Worm (Caenorhabditis elegans): Measurements from ENCODE around the gene Y57E12AL.6.
A peak's percentile ranks its signal among the peaks of the same experiment; 100 is the strongest.

Y57E12AL.6 gene

DNA sequence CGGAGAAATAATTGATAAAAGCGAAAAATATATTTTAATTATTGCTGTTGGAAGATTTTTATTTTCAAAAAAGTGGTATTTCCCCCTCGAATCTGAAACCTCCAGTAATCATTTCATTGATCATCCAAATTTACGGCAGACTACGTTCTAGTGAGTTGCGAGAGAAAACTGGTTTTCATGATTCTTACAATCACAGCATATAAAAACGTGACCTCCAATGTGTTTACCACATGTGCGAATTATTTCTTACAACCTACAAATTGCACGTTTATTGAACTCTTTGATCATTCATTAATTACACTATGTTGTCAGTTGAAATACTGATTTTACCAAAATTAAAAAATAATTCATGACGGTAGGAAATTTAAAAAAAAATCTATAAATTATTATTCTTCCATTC lies 28.9 kb upstream of the Y57E12AL.6 start (continued):
- TF ChIP-seq nhr-47 (tag; optimal IDR thresholded peaks at IDR 0.05) (peak; percentile 27), vab-15 (tag; optimal IDR thresholded peaks at IDR 0.05) (peak; percentile 61), nhr-19 (GFP tag; conservative IDR thresholded peaks at IDR 0.05) (peak; percentile 71)

DNA sequence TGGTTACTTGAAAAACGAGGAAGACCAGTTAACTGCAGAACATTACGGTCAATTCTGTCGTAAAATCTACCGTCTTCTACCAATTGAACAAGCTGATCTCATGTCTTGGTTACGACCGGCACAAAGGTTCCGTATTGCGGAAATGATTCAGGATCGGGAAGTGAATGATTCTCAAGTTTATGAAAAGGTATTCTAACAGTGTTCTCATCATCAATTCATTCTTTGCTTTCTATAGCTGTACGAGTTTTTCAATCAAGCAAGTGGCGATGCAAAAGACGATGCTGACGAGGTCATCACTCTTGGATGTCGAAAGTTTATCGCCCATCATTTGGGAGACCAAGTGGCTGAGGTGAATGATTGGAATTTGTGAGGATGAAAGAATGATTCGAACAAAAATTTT lies 27.1 kb upstream of the Y57E12AL.6 start:
- no peak for TF ChIP-seq ceh-88 (GFP tag; IDR thresholded peaks at IDR 0.05)
- TF ChIP-seq ceh-63 (GFP tag; optimal IDR thresholded peaks at IDR 0.05) = no peak
- TF ChIP-seq nhr-28 (tag; optimal IDR thresholded peaks at IDR 0.05) = no peak
- TF ChIP-seq zip-4 (GFP tag; optimal IDR thresholded peaks at IDR 0.05) = no peak
- TF ChIP-seq unc-130 (tag; optimal IDR thresholded peaks at IDR 0.05) = no peak
- no peak for TF ChIP-seq nhr-77 (tag; optimal IDR thresholded peaks at IDR 0.05)
- no peak for TF ChIP-seq grh-1 (GFP tag; IDR thresholded peaks at IDR 0.05)
- TF ChIP-seq fkh-8 (tag; optimal IDR thresholded peaks at IDR 0.05) = no peak
- TF ChIP-seq snpc-4 (tag; optimal IDR thresholded peaks at IDR 0.05) = no peak
- TF ChIP-seq lin-39 (tag; optimal IDR thresholded peaks at IDR 0.05) = no peak
- no peak for TF ChIP-seq nhr-84 (tag; optimal IDR thresholded peaks at IDR 0.05)
- no peak for TF ChIP-seq ztf-4 (tag; optimal IDR thresholded peaks at IDR 0.05)
- TF ChIP-seq pag-3 (tag; optimal IDR thresholded peaks at IDR 0.05; ENCODE audit: borderline replicate concordance, insufficient read depth) = no peak
- TF ChIP-seq sox-4 (tag; optimal IDR thresholded peaks at IDR 0.05) = no peak
- TF ChIP-seq unc-62 (GFP tag; optimal IDR thresholded peaks at IDR 0.05) = no peak
- TF ChIP-seq ztf-11 (tag; optimal IDR thresholded peaks at IDR 0.05) = no peak
- TF ChIP-seq alr-1 (tag; optimal IDR thresholded peaks at IDR 0.05; ENCODE audit: borderline replicate concordance) = no peak

DNA sequence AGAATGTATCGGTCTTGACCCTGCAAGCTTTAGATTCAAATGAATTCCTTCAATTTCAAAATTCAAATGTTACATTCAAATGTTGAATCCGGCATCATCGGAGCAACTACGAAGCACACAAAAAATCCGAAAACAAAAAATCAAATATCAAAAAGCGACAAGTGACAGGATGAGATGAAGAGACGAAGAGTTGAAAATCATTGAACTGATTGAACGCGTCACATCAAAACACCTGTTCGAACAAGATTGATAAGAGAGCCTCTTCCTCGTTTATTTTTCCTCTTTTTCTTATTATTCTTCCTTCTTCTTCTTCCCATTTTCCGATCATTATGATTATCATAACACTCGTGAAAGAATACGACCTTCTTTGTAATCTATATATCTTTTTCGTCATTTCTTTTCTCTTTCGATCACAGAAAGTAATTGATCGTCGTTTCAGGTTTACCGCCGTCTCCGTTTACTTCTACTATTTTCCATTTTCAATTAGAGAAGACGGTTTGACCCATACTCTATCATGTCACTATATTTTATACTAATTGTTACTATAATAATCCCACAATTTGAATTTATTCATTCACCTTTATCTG lies 25.3 kb upstream of the Y57E12AL.6 start, which contains the start of gene VC5.2:
TSS of gene VC5.2 (plus strand) at position 439 of the 587 bp plus-strand sequence.
- TF ChIP-seq elt-3 (tag; optimal IDR thresholded peaks at IDR 0.05) (peak in 1 of 6 experiments; percentile 43), lir-3 (tag; optimal IDR thresholded peaks at IDR 0.05; ENCODE audit: poor library complexity) (no peak), hpl-2 (GFP tag; optimal IDR thresholded peaks at IDR 0.05) (no peak), ztf-4 (tag; optimal IDR thresholded peaks at IDR 0.05) (no peak), lin-39 (tag; optimal IDR thresholded peaks at IDR 0.05) (no peak), ceh-63 (GFP tag; optimal IDR thresholded peaks at IDR 0.05) (no peak), pag-3 (tag; optimal IDR thresholded peaks at IDR 0.05; ENCODE audit: borderline replicate concordance, insufficient read depth) (no peak), nhr-20 (tag; optimal IDR thresholded peaks at IDR 0.05) (peak; percentile 32), efl-3 (GFP tag; optimal IDR thresholded peaks at IDR 0.05) (no peak), dpl-1 (GFP tag; optimal IDR thresholded peaks at IDR 0.05) (peak in 1 of 3 experiments; percentile 1), fos-1 (tag; optimal IDR thresholded peaks at IDR 0.05) (no peak), nhr-90 (tag; optimal IDR thresholded peaks at IDR 0.05; ENCODE audit: poor library complexity) (no peak), mef-2 (tag; optimal IDR thresholded peaks at IDR 0.05) (no peak), grh-1 (GFP tag; IDR thresholded peaks at IDR 0.05) (no peak), tlp-1 (tag; optimal IDR thresholded peaks at IDR 0.05) (no peak), mep-1 (tag; optimal IDR thresholded peaks at IDR 0.05) (no peak), zag-1 (tag; optimal IDR thresholded peaks at IDR 0.05) (no peak), jun-1 (tag; optimal IDR thresholded peaks at IDR 0.05) (no peak), pax-3 (tag; optimal IDR thresholded peaks at IDR 0.05) (no peak), skn-1 (tag; optimal IDR thresholded peaks at IDR 0.05) (no peak), xbp-1 (tag; optimal IDR thresholded peaks at IDR 0.05) (no peak), snu-23 (GFP tag; optimal IDR thresholded peaks at IDR 0.05) (no peak), lsy-2 (tag; optimal IDR thresholded peaks at IDR 0.05) (no peak), rnt-1 (tag; optimal IDR thresholded peaks at IDR 0.05) (peak; percentile 28), egl-27 (tag; optimal IDR thresholded peaks at IDR 0.05) (no peak), ama-1 (optimal IDR thresholded peaks at IDR 0.05) (no peak), fkh-4 (tag; optimal IDR thresholded peaks at IDR 0.05; ENCODE audit: borderline replicate concordance) (no peak), swsn-7 (tag; optimal IDR thresholded peaks at IDR 0.05) (no peak), sptf-1 (tag; optimal IDR thresholded peaks at IDR 0.05) (no peak), Y116A8C.19 (tag; optimal IDR thresholded peaks at IDR 0.05; ENCODE audit: borderline replicate concordance) (no peak), nhr-76 (tag; optimal IDR thresholded peaks at IDR 0.05) (no peak), blmp-1 (tag; optimal IDR thresholded peaks at IDR 0.05) (peak; percentile 79), ztf-11 (tag; optimal IDR thresholded peaks at IDR 0.05) (no peak), lin-15B (tag; optimal IDR thresholded peaks at IDR 0.05) (no peak), nhr-77 (tag; optimal IDR thresholded peaks at IDR 0.05) (no peak), fkh-8 (tag; optimal IDR thresholded peaks at IDR 0.05) (no peak), aly-2 (tag; optimal IDR thresholded peaks at IDR 0.05) (no peak)
